Worm (Caenorhabditis elegans): ENCODE results near the gene pxd-1.

- TF ChIP-seq nhr-42 (GFP tag; IDR thresholded peaks at IDR 0.05) (no peak), mdl-1 (tag; optimal IDR thresholded peaks at IDR 0.05) (no peak), unc-39 (tag; optimal IDR thresholded peaks at IDR 0.05) (no peak), egl-27 (tag; optimal IDR thresholded peaks at IDR 0.05) (no peak), ama-1 (optimal IDR thresholded peaks at IDR 0.05) (no peak), arid-1 (GFP tag; conservative IDR thresholded peaks at IDR 0.05) (no peak), D1046.2 (GFP tag; IDR thresholded peaks at IDR 0.05) (no peak), skn-1 (tag; optimal IDR thresholded peaks at IDR 0.05) (no peak)
Observed at ce11 chrIII:3986368-3986767, 19.6 kb upstream of the pxd-1 start, which contains the start of gene Y1A5A.1.
